Worm (Caenorhabditis elegans): ENCODE measurements around the gene cpsf-3.

- TF ChIP-seq elt-3 (tag; optimal IDR thresholded peaks at IDR 0.05): no peak
- TF ChIP-seq nhr-12 (tag; optimal IDR thresholded peaks at IDR 0.05): no peak
- TF ChIP-seq ZK546.5 (tag; optimal IDR thresholded peaks at IDR 0.05): no peak
- TF ChIP-seq egl-27 (tag; optimal IDR thresholded peaks at IDR 0.05): no peak
- no peak for TF ChIP-seq nhr-77 (tag; optimal IDR thresholded peaks at IDR 0.05)
Measured at ce11 chrIV:13247780-13248179, 34.9 kb downstream of the cpsf-3 start.

All from whole organism, L3 larva.